Fruit fly (Drosophila melanogaster) whole organism, embryonic: ENCODE measurements around the gene asl.

Experiments
- Adf1 ChIP-seq: fragments of 200-800 bp; sonication (Bioruptor generic); IDR thresholded peaks from 2 replicates; pipeline ENCODE4 v1.3.6; 2022; ENCODE audit warnings: missing biosample characterization, missing genetic modification characterization
- Atf3 ChIP-seq: fragments of 200-800 bp; sonication (Bioruptor generic); optimal IDR thresholded peaks from 3 replicates; lab custom pipeline; 2016; ENCODE audit warnings: missing biosample characterization, missing genetic modification characterization
- CG11398 ChIP-seq: fragments of 200-800 bp; sonication (Bioruptor generic); optimal IDR thresholded peaks from 2 replicates; lab custom pipeline; 2016; ENCODE audit warnings: missing biosample characterization, missing genetic modification characterization
- CG12659 ChIP-seq: fragments of 200-800 bp; sonication (Bioruptor generic); optimal IDR thresholded peaks from 3 replicates; lab custom pipeline; 2017; ENCODE audit warnings: mild to moderate bottlenecking, missing biosample characterization, missing genetic modification reagents, missing genetic modification characterization
- CG14050 ChIP-seq: fragments of 200-800 bp; sonication (Bioruptor generic); IDR thresholded peaks from 3 replicates; pipeline ENCODE4 v1.3.6; 2022; ENCODE audit warnings: missing biosample characterization, missing genetic modification characterization
- CG1602 ChIP-seq: fragments of 200-800 bp; sonication (Bioruptor generic); optimal IDR thresholded peaks from 3 replicates; lab custom pipeline; 2016; ENCODE audit warnings: missing biosample characterization, missing genetic modification characterization
- CG16779 ChIP-seq: fragments of 200-800 bp; sonication (Bioruptor generic); IDR thresholded peaks from 2 replicates; pipeline ENCODE4 v1.3.6; 2022; ENCODE audit warnings: missing biosample characterization, missing genetic modification characterization
- CG16863 ChIP-seq: fragments of 200-800 bp; sonication (Bioruptor generic); optimal IDR thresholded peaks from 3 replicates; lab custom pipeline; 2016; ENCODE audit warnings: missing biosample characterization, missing genetic modification characterization
- CG2199 ChIP-seq: fragments of 200-800 bp; sonication (Bioruptor generic); IDR thresholded peaks from 3 replicates; pipeline ENCODE4 v1.3.6; 2022; ENCODE audit warnings: missing biosample characterization, missing genetic modification characterization
- CG32532 ChIP-seq: fragments of 200-800 bp; sonication (Bioruptor generic); IDR thresholded peaks from 2 replicates; pipeline ENCODE4 v1.3.6; 2022; ENCODE audit warnings: missing biosample characterization, missing genetic modification characterization
- CG34376 ChIP-seq: fragments of 200-800 bp; sonication (Bioruptor generic); optimal IDR thresholded peaks from 2 replicates; lab custom pipeline; 2018; ENCODE audit warnings: missing biosample characterization, mild to moderate bottlenecking, missing genetic modification characterization
- CG3726 ChIP-seq: fragments of 200-800 bp; sonication (Bioruptor generic); IDR thresholded peaks from 3 replicates; pipeline ENCODE4, ENCODE4 v1.3.6; 2022; ENCODE audit warnings: missing biosample characterization, missing genetic modification characterization
- CG42726 ChIP-seq: fragments of 200-800 bp; sonication (Bioruptor generic); IDR thresholded peaks from 2 replicates; pipeline ENCODE4 v1.3.6; 2022; ENCODE audit warnings: missing biosample characterization, missing genetic modification characterization; ENCODE audit not compliant: partially characterized antibody
- CG43689 ChIP-seq: fragments of 200-800 bp; sonication (Bioruptor generic); IDR thresholded peaks from 2 replicates; pipeline ENCODE4 v1.3.6; 2022; ENCODE audit warnings: missing biosample characterization, missing genetic modification characterization
- CG7271 ChIP-seq: fragments of 200-800 bp; sonication (Bioruptor generic); optimal IDR thresholded peaks from 2 replicates; lab custom pipeline; 2018; ENCODE audit warnings: missing biosample characterization, mild to moderate bottlenecking, missing genetic modification characterization, moderate library complexity
- CG7839 ChIP-seq: fragments of 200-800 bp; sonication (Bioruptor generic); optimal IDR thresholded peaks from 3 replicates; lab custom pipeline; 2018; ENCODE audit warnings: missing biosample characterization, mild to moderate bottlenecking, missing genetic modification characterization, moderate library complexity
- CG7928 ChIP-seq: fragments of 200-800 bp; sonication (Bioruptor generic); optimal IDR thresholded peaks from 2 replicates; lab custom pipeline; 2017; ENCODE audit warnings: missing biosample characterization, mild to moderate bottlenecking, missing genetic modification characterization
- Dek ChIP-seq: fragments of 200-800 bp; sonication (Bioruptor generic); optimal IDR thresholded peaks from 3 replicates; lab custom pipeline; 2019; ENCODE audit warnings: missing biosample characterization, mild to moderate bottlenecking, missing genetic modification characterization, moderate library complexity
- Dll ChIP-seq: fragments of 200-800 bp; sonication (Bioruptor generic); IDR thresholded peaks from 4 replicates; pipeline ENCODE4 v1.3.6; 2022; ENCODE audit warnings: missing biosample characterization, missing genetic modification characterization; ENCODE audit not compliant: partially characterized antibody
- Elba2 ChIP-seq: fragments of 200-800 bp; sonication (Bioruptor generic); optimal IDR thresholded peaks from 3 replicates; lab custom pipeline; 2016; ENCODE audit warnings: missing biosample characterization, missing genetic modification characterization
- GATAe ChIP-seq: fragments of 200-800 bp; sonication (Bioruptor generic); conservative IDR thresholded peaks from 2 replicates; pipeline ENCODE4 v1.3.6; 2022; ENCODE audit warnings: missing biosample characterization, missing genetic modification characterization
- Hr3 ChIP-seq: fragments of 200-800 bp; sonication (Bioruptor generic); optimal IDR thresholded peaks from 3 replicates; lab custom pipeline; 2016; ENCODE audit warnings: missing biosample characterization, missing genetic modification characterization
- Lim3 ChIP-seq: fragments of 200-800 bp; sonication (Bioruptor generic); IDR thresholded peaks from 2 replicates; pipeline ENCODE4 v1.3.6; 2022; ENCODE audit warnings: missing biosample characterization, missing genetic modification characterization
- Lpt ChIP-seq: fragments of >200 bp; optimal IDR thresholded peaks from 2 replicates; lab custom pipeline; 2018; ENCODE audit warnings: missing biosample characterization, missing genetic modification characterization
- Nf-YA ChIP-seq: fragments of 200-800 bp; sonication (Bioruptor generic); IDR thresholded peaks from 2 replicates; pipeline ENCODE4 v1.3.6; 2022; ENCODE audit warnings: missing biosample characterization, missing genetic modification characterization
- Ptx1 ChIP-seq: fragments of 200-800 bp; sonication (Bioruptor generic); IDR thresholded peaks from 2 replicates; pipeline ENCODE4 v1.3.6; 2022; ENCODE audit warnings: missing biosample characterization, missing genetic modification characterization
- Tbp ChIP-seq: fragments of >200 bp; optimal IDR thresholded peaks from 2 replicates; lab custom pipeline; 2018; ENCODE audit warnings: missing biosample characterization, missing genetic modification characterization
- chif ChIP-seq, 2 experiments: fragments of 200-800 bp; sonication (Bioruptor generic); optimal IDR thresholded peaks; 3 replicates each; lab custom pipeline; 2016; ENCODE audit warnings: missing biosample characterization in 2 of 2, missing genetic modification characterization in 2 of 2
- chm ChIP-seq: fragments of 200-800 bp; sonication (Bioruptor generic); IDR thresholded peaks from 2 replicates; pipeline ENCODE4 v1.3.6; 2022; ENCODE audit warnings: missing biosample characterization, missing genetic modification characterization
- ci ChIP-seq: fragments of 200-800 bp; sonication (Bioruptor generic); IDR thresholded peaks from 3 replicates; pipeline ENCODE4 v1.3.6; 2022; ENCODE audit warnings: missing biosample characterization, missing genetic modification characterization
- disco-r ChIP-seq: fragments of 200-800 bp; sonication (Bioruptor generic); optimal IDR thresholded peaks from 2 replicates; lab custom pipeline; 2016; ENCODE audit warnings: missing biosample characterization, missing genetic modification characterization
- dmrt11E ChIP-seq: fragments of 200-800 bp; sonication (Bioruptor generic); optimal IDR thresholded peaks from 3 replicates; lab custom pipeline; 2018; ENCODE audit warnings: missing biosample characterization, mild to moderate bottlenecking, missing genetic modification characterization, moderate library complexity
- fd96Cb ChIP-seq: fragments of 200-800 bp; sonication (Bioruptor generic); optimal IDR thresholded peaks from 2 replicates; lab custom pipeline; 2018; ENCODE audit warnings: missing biosample characterization, mild to moderate bottlenecking, missing genetic modification characterization, moderate library complexity
- hb ChIP-seq: fragments of 200-800 bp; sonication (Bioruptor generic); IDR thresholded peaks from 3 replicates; pipeline ENCODE4 v1.3.6; 2022; ENCODE audit warnings: missing biosample characterization, missing genetic modification characterization; ENCODE audit not compliant: partially characterized antibody
- hth ChIP-seq: fragments of >200 bp; optimal IDR thresholded peaks from 2 replicates; lab custom pipeline; 2017; ENCODE audit warnings: inconsistent platforms
- jigr1 ChIP-seq: fragments of 200-800 bp; sonication (Bioruptor generic); IDR thresholded peaks from 3 replicates; pipeline ENCODE4 v1.3.6; 2022; ENCODE audit warnings: missing biosample characterization, missing genetic modification characterization
- lab ChIP-seq: fragments of 200-800 bp; sonication (Bioruptor generic); optimal IDR thresholded peaks from 3 replicates; lab custom pipeline; 2017; ENCODE audit warnings: missing biosample characterization, missing genetic modification characterization, mild to moderate bottlenecking, moderate library complexity, missing genetic modification reagents
- lmd ChIP-seq: fragments of 200-800 bp; sonication (Bioruptor generic); IDR thresholded peaks from 2 replicates; pipeline ENCODE4 v1.3.6; 2022; ENCODE audit warnings: missing biosample characterization, missing genetic modification characterization
- mam ChIP-seq: fragments of 200-800 bp; sonication (Bioruptor generic); optimal IDR thresholded peaks from 3 replicates; lab custom pipeline; 2016; ENCODE audit warnings: missing biosample characterization, missing genetic modification characterization
- pnt ChIP-seq: fragments of 200-800 bp; sonication (Bioruptor generic); optimal IDR thresholded peaks from 3 replicates; lab custom pipeline; 2016; ENCODE audit warnings: missing biosample characterization, missing genetic modification characterization
- rib ChIP-seq: fragments of 200-800 bp; sonication (Bioruptor generic); IDR thresholded peaks from 2 replicates; pipeline ENCODE4 v1.3.6; 2022; ENCODE audit warnings: missing biosample characterization, missing genetic modification characterization
- sens ChIP-seq: fragments of 200-800 bp; sonication (Bioruptor generic); peaks from one replicate; lab custom pipeline; 2016; ENCODE audit warnings: missing biosample characterization, missing genetic modification characterization
- sens-2 ChIP-seq: fragments of 200-800 bp; sonication (Bioruptor generic); IDR thresholded peaks from 2 replicates; pipeline ENCODE4 v1.3.6; 2022; ENCODE audit warnings: missing biosample characterization, missing genetic modification characterization
- slbo ChIP-seq: fragments of 200-800 bp; sonication (Bioruptor generic); IDR thresholded peaks from 2 replicates; pipeline ENCODE4 v1.3.6; 2022; ENCODE audit warnings: missing biosample characterization, missing genetic modification characterization
- slou ChIP-seq: fragments of 200-800 bp; sonication (Bioruptor generic); optimal IDR thresholded peaks from 3 replicates; lab custom pipeline; 2016; ENCODE audit warnings: missing biosample characterization, missing genetic modification characterization
- ssp ChIP-seq: fragments of 200-800 bp; sonication (Bioruptor generic); IDR thresholded peaks from 2 replicates; pipeline ENCODE4 v1.3.6; 2022; ENCODE audit warnings: missing biosample characterization, missing genetic modification characterization
- tio ChIP-seq: fragments of 200-800 bp; sonication (Bioruptor generic); optimal IDR thresholded peaks from 2 replicates; lab custom pipeline; 2017; ENCODE audit warnings: missing biosample characterization, missing genetic modification characterization, inconsistent platforms
- vvl ChIP-seq: fragments of 200-800 bp; sonication (Bioruptor generic); IDR thresholded peaks from 2 replicates; pipeline ENCODE4 v1.3.6; 2022; ENCODE audit warnings: missing biosample characterization, missing genetic modification characterization
- wor ChIP-seq: fragments of 200-800 bp; sonication (Bioruptor generic); IDR thresholded peaks from 2 replicates; pipeline ENCODE4 v1.3.6; 2022; ENCODE audit warnings: missing biosample characterization, missing genetic modification characterization

The asl gene

DNA sequence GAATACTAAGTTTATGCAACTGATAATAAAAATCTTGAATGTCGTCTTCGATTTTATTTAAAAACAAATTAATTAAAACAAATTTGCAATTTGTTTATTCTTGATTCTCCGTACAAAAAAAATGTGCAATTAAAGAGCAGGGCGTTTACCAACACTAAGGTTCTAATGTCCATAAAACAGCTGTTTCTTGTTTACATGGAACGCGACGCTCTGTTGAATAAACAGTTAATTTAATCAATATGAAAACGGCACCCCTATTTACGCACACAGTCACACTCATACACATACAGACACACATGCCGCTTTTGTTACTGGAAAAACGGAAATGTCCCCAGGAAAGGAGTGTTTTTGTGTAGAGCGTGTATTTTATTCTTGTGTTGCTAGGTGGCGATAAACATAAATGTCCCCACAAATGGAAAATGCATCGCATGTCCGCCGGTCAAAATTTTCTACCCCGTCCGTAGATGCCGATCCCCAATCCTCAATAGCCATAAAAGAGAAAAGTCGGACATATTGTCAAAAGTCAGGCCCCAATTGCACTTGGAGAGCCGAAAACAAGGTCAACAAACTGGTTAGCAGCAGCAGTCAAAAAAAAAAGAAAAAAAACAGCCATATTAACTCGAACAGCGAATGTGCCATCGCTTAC is 16.8 kb upstream of the asl start (continued):
- TF ChIP-seq CG2199 (GFP tag; lab: Robert Waterston, UW) (no peak), disco-r (GFP tag; lab: Kevin White, UChicago) (peak; percentile 48), tio (GFP tag; lab: Kevin White, UChicago) (peak; percentile 26), Adf1 (no peak), mam (GFP tag; lab: Kevin White, UChicago) (peak; percentile 61), Tbp (no peak), CG32532 (GFP tag; lab: Robert Waterston, UW) (no peak), Lpt (no peak), CG1602 (GFP tag; lab: Kevin White, UChicago) (peak; percentile 54), CG11398 (GFP tag; lab: Kevin White, UChicago) (peak; percentile 80), CG43689 (no peak), slou (GFP tag; lab: Kevin White, UChicago) (peak; percentile 55), wor (no peak), Lim3 (GFP tag; lab: Robert Waterston, UW) (no peak), GATAe (no peak), CG16779 (GFP tag; lab: Robert Waterston, UW) (no peak), CG7839 (tag; lab: Kevin White, UChicago) (peak; percentile 57), Nf-YA (GFP tag; lab: Robert Waterston, UW) (no peak), CG14050 (GFP tag; lab: Robert Waterston, UW) (no peak), lab (GFP tag; lab: Kevin White, UChicago) (peak; percentile 92), slbo (GFP tag; lab: Robert Waterston, UW) (no peak)

DNA sequence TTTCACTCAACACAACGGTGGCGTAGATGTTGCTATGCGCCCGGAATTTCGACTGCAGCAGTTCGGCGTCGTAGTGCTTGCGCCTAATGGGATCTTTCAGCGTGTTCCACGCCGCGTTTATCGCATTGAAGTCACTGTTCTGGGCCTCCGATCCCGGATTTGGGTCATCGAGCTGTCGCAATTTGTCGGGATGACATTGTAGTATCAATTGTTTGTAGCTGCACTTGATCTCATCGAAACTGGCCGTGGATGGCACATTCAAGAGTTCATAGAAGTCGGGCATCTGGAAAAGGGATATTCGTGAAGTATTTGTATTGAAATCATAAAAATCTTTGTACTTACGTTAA is 16.0 kb upstream of the asl start:
- TF ChIP-seq CG7928 (GFP tag; lab: Kevin White, UChicago) (no peak), rib (GFP tag; lab: Robert Waterston, UW) (0 out of 2 replicates have a peak, but pooled peaks have one; percentile 41), pnt (no peak), Ptx1 (GFP tag; lab: Robert Waterston, UW) (no peak), CG2199 (GFP tag; lab: Robert Waterston, UW) (0 out of 3 replicates have a peak, but pooled peaks have one; percentile 32), CG42726 (0 out of 2 replicates have a peak, but pooled peaks have one; percentile 0), Hr3 (GFP tag; lab: Kevin White, UChicago) (no peak), Elba2 (GFP tag; lab: Kevin White, UChicago) (no peak), fd96Cb (no peak)

DNA sequence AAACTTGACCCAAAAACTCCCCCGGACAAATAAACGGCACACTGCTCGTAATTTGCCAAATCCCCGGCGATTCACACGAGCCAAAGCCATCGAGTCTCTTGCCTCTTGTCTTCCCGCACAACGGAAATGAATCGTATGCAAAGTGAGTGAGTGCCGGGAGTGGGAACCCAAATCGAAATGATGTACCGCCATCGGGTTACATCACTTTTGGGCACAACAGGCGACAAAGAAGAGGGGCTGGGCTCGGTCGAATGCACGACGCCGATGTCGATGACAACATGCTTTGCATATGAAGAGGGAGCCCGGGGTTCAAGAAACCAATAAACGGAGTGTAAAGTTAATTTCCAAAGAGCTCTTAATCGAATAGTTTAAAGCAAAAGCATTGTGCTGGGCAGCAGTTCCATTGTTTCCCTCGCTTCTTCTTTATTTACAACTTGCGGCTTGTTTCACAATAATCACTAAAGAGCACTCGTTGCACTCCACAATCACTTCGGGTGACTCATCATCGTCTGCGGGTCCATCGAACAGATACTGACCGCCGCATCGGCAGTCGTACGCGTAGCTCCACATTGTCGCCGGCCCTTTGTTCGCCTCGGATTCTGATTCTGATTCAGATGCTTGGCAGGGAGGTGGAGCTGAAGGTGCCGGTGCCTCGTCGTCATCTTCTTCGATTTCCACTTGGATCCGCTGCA is 15.5 kb upstream of the asl start:
- 0 out of 2 replicates have a peak, but pooled peaks have one; percentile 11 for TF ChIP-seq ssp (GFP tag; lab: Robert Waterston, UW)
- no peak for TF ChIP-seq Atf3
- TF ChIP-seq Dek (tag; lab: Kevin White, UChicago): no peak
- peak; percentile 70; the same call in 1 of the 2 replicates for TF ChIP-seq vvl
- no peak for TF ChIP-seq CG7271 (tag; lab: Kevin White, UChicago)
- 0 out of 3 replicates have a peak, but pooled peaks have one; percentile 19 for TF ChIP-seq CG3726 (GFP tag; lab: Robert Waterston, UW)
- no peak for TF ChIP-seq jigr1
- no peak for TF ChIP-seq sens-2
- no peak for TF ChIP-seq CG34376 (GFP tag; lab: Kevin White, UChicago)
- no peak for TF ChIP-seq Dll (GFP tag; lab: Robert Waterston, UW)
- TF ChIP-seq dmrt11E (tag; lab: Kevin White, UChicago): no peak
- no peak for TF ChIP-seq fd96Cb
- TF ChIP-seq CG16863: no peak
- peak; percentile 23 for TF ChIP-seq sens
- TF ChIP-seq hth (lab: Kevin White, UChicago): no peak
- no peak for TF ChIP-seq hb (GFP tag; lab: Robert Waterston, UW)
- TF ChIP-seq ci (GFP tag; lab: Robert Waterston, UW): no peak
- TF ChIP-seq chif (GFP tag; optimal IDR thresholded peaks at IDR 0.05; lab: Kevin White, UChicago): no peak
- TF ChIP-seq CG12659 (GFP tag; lab: Kevin White, UChicago): no peak
- TF ChIP-seq lmd (GFP tag; lab: Robert Waterston, UW): no peak
- TF ChIP-seq chm: 0 out of 2 replicates have a peak, but pooled peaks have one; percentile 9
